Fruit fly (Drosophila melanogaster) whole organism, wandering third instar larva: Measurements from ENCODE around the gene Lip3.

Experiments used
- Jra ChIP-seq: sonication (Bioruptor generic); optimal IDR thresholded peaks from 2 replicates; lab custom pipeline; 2016; ENCODE audit warnings: missing biosample characterization, missing genetic modification characterization
- Myc ChIP-seq: fragments of >200 bp; optimal IDR thresholded peaks from 2 replicates; lab custom pipeline; 2017
- N ChIP-seq: fragments of >200 bp; optimal IDR thresholded peaks from 2 replicates; lab custom pipeline; 2018; ENCODE audit warnings: missing biosample characterization, missing external identifiers, missing genetic modification characterization
- OdsH ChIP-seq: fragments of 200-800 bp; sonication (Bioruptor generic); optimal IDR thresholded peaks from 2 replicates; lab custom pipeline; 2016; ENCODE audit warnings: missing biosample characterization, mild to moderate bottlenecking, missing genetic modification characterization
- Rel ChIP-seq, 2 experiments: fragments of 200-800 bp; sonication (Bioruptor generic) in 1 of 2; optimal IDR thresholded peaks; 2 replicates in 1 of 2; 3 replicates in 1 of 2; lab custom pipeline; 2016 to 2019; ENCODE audit warnings: mild to moderate bottlenecking in 2 of 2, missing biosample characterization in 2 of 2, missing genetic modification characterization in 2 of 2, moderate library complexity in 1 of 2
- Sp1 ChIP-seq: fragments of 200-800 bp; sonication (Bioruptor generic); optimal IDR thresholded peaks from 3 replicates; lab custom pipeline; 2019; ENCODE audit warnings: missing biosample characterization, mild to moderate bottlenecking, missing genetic modification characterization, moderate library complexity
- dsf ChIP-seq: sonication (Bioruptor generic); optimal IDR thresholded peaks from 2 replicates; lab custom pipeline; 2016; ENCODE audit warnings: missing biosample characterization, missing genetic modification characterization, borderline replicate concordance
- fru ChIP-seq: fragments of 200-800 bp; sonication (Bioruptor generic); optimal IDR thresholded peaks from 3 replicates; lab custom pipeline; 2016; ENCODE audit warnings: missing biosample characterization, mild to moderate bottlenecking, missing genetic modification characterization
- pan ChIP-seq: fragments of >200 bp; optimal IDR thresholded peaks from 2 replicates; lab custom pipeline; 2017
- psq ChIP-seq: fragments of 200-800 bp; sonication (Bioruptor generic); optimal IDR thresholded peaks from 3 replicates; lab custom pipeline; 2017; ENCODE audit warnings: missing biosample characterization, mild to moderate bottlenecking, missing genetic modification characterization, moderate library complexity
- usp ChIP-seq: fragments of >200 bp; optimal IDR thresholded peaks from 2 replicates; lab custom pipeline; 2017; ENCODE audit warnings: missing biosample characterization, missing genetic modification characterization

DNA sequence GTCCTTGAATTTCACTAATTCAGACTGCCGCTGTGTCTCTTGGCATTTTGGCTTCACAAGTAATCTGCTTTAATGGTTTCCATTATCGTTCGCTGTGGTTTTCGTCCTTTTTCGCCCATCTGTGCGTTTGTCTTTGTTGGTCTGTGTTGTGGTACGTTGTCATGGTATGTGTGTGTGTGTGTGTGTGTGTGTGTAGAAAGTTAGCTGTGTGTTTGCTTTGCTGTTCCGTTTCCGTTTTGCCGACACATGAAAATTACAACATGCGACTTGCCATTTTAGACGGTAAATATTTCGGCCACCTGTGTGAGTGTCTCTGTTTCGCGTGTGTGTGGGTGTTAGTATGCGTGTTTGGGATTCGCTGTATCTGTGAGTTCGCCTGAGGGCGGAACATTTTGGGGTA is 14.7 kb downstream of the Lip3 start:
- TF ChIP-seq OdsH (GFP tag; lab: Kevin White, UChicago) (no peak), N (GFP tag; lab: Kevin White, UChicago) (no peak), usp (GFP tag; lab: Kevin White, UChicago) (no peak), dsf (no peak), Rel (GFP tag; optimal IDR thresholded peaks at IDR 0.05; lab: Kevin White, UChicago) (no peak), Rel (tag; optimal IDR thresholded peaks at IDR 0.05; lab: Kevin White, UChicago) (no peak), psq (GFP tag; lab: Kevin White, UChicago) (no peak), Myc (lab: Kevin White, UChicago) (no peak), pan (lab: Kevin White, UChicago) (no peak), fru (GFP tag; lab: Kevin White, UChicago) (no peak), Jra (GFP tag; lab: Kevin White, UChicago) (no peak), Sp1 (GFP tag; lab: Kevin White, UChicago) (no peak)
